Fruit fly (Drosophila melanogaster) whole organism, embryonic: ENCODE measurements around the gene CG32137.

Experiments
- Aef1 ChIP-seq: fragments of 200-800 bp; sonication (Bioruptor generic); IDR thresholded peaks from 3 replicates; pipeline ENCODE4 v1.3.6; 2022; ENCODE audit warnings: missing biosample characterization, missing genetic modification characterization
- Atf-2 ChIP-seq: fragments of 200-800 bp; sonication (Bioruptor generic); optimal IDR thresholded peaks from 2 replicates; lab custom pipeline; 2016; ENCODE audit warnings: missing biosample characterization, missing genetic modification characterization
- Atf3 ChIP-seq: fragments of 200-800 bp; sonication (Bioruptor generic); optimal IDR thresholded peaks from 3 replicates; lab custom pipeline; 2016; ENCODE audit warnings: missing biosample characterization, missing genetic modification characterization
- Blimp-1 ChIP-seq: fragments of 200-800 bp; sonication (Bioruptor generic); optimal IDR thresholded peaks from 3 replicates; lab custom pipeline; 2018; ENCODE audit warnings: missing biosample characterization, missing genetic modification characterization, mild to moderate bottlenecking, moderate library complexity, missing genetic modification reagents
- CG12155 ChIP-seq: fragments of 200-800 bp; sonication (Bioruptor generic); optimal IDR thresholded peaks from 3 replicates; lab custom pipeline; 2016; ENCODE audit warnings: missing biosample characterization, missing genetic modification characterization
- CG1233 ChIP-seq: fragments of 200-800 bp; sonication (Bioruptor generic); optimal IDR thresholded peaks from 4 replicates; lab custom pipeline; 2018; ENCODE audit warnings: missing biosample characterization, mild to moderate bottlenecking, missing genetic modification characterization
- CG12942 ChIP-seq: fragments of 200-800 bp; sonication (Bioruptor generic); optimal IDR thresholded peaks from 3 replicates; lab custom pipeline; 2016; ENCODE audit warnings: missing biosample characterization, missing genetic modification characterization
- CG15269 ChIP-seq: fragments of 200-800 bp; sonication (Bioruptor generic); optimal IDR thresholded peaks from 2 replicates; lab custom pipeline; 2018; ENCODE audit warnings: missing biosample characterization, mild to moderate bottlenecking, missing genetic modification characterization, moderate library complexity
- CG16815 ChIP-seq: fragments of 200-800 bp; sonication (Bioruptor generic); optimal IDR thresholded peaks from 3 replicates; lab custom pipeline; 2017; ENCODE audit warnings: missing biosample characterization, mild to moderate bottlenecking, missing genetic modification characterization
- CG17385 ChIP-seq: fragments of 200-800 bp; sonication (Bioruptor generic); optimal IDR thresholded peaks from 3 replicates; lab custom pipeline; 2018; ENCODE audit warnings: missing biosample characterization, mild to moderate bottlenecking, missing genetic modification characterization
- CG1832 ChIP-seq: fragments of 200-800 bp; sonication (Bioruptor generic); optimal IDR thresholded peaks from 2 replicates; lab custom pipeline; 2017; ENCODE audit warnings: missing biosample characterization, mild to moderate bottlenecking, missing genetic modification characterization, inconsistent platforms
- CG18619 ChIP-seq: fragments of 200-800 bp; sonication (Bioruptor generic); optimal IDR thresholded peaks from 3 replicates; lab custom pipeline; 2017; ENCODE audit warnings: missing biosample characterization, mild to moderate bottlenecking, missing genetic modification characterization
- CG34376 ChIP-seq: fragments of 200-800 bp; sonication (Bioruptor generic); optimal IDR thresholded peaks from 2 replicates; lab custom pipeline; 2018; ENCODE audit warnings: missing biosample characterization, mild to moderate bottlenecking, missing genetic modification characterization
- CG3838 ChIP-seq: fragments of 200-800 bp; sonication (Bioruptor generic); optimal IDR thresholded peaks from 3 replicates; lab custom pipeline; 2016; ENCODE audit warnings: missing biosample characterization, missing genetic modification characterization
- CG4282 ChIP-seq: fragments of 200-800 bp; sonication (Bioruptor generic); optimal IDR thresholded peaks from 2 replicates; lab custom pipeline; 2016; ENCODE audit warnings: missing biosample characterization, missing genetic modification characterization
- CG6654 ChIP-seq: fragments of 200-800 bp; sonication (Bioruptor generic); optimal IDR thresholded peaks from 2 replicates; lab custom pipeline; 2017; ENCODE audit warnings: missing biosample characterization, mild to moderate bottlenecking, missing genetic modification characterization
- CG7987 ChIP-seq: fragments of 200-800 bp; sonication (Bioruptor generic); optimal IDR thresholded peaks from 2 replicates; lab custom pipeline; 2018; ENCODE audit warnings: missing biosample characterization, mild to moderate bottlenecking, missing genetic modification characterization, moderate library complexity
- CG8388 ChIP-seq: fragments of 200-800 bp; sonication (Bioruptor generic); optimal IDR thresholded peaks from 2 replicates; lab custom pipeline; 2019; ENCODE audit warnings: missing biosample characterization, mild to moderate bottlenecking, missing genetic modification characterization, moderate library complexity
- CG8944 ChIP-seq: fragments of 200-800 bp; sonication (Bioruptor generic); optimal IDR thresholded peaks from 3 replicates; lab custom pipeline; 2016; ENCODE audit warnings: missing biosample characterization, missing genetic modification characterization
- CG9437 ChIP-seq: fragments of 200-800 bp; sonication (Bioruptor generic); optimal IDR thresholded peaks from 2 replicates; lab custom pipeline; 2018; ENCODE audit warnings: missing biosample characterization, mild to moderate bottlenecking, missing genetic modification characterization
- D19A ChIP-seq: fragments of 200-800 bp; optimal IDR thresholded peaks from 3 replicates; lab custom pipeline; 2019; ENCODE audit warnings: missing biosample characterization, mild to moderate bottlenecking, missing genetic modification characterization, moderate library complexity
- Dip2 ChIP-seq: fragments of 200-800 bp; sonication (Bioruptor generic); IDR thresholded peaks from 2 replicates; pipeline ENCODE4 v1.3.6; 2022; ENCODE audit warnings: missing biosample characterization, missing genetic modification characterization
- Dip3 ChIP-seq: fragments of 200-800 bp; sonication (Bioruptor generic); optimal IDR thresholded peaks from 3 replicates; lab custom pipeline; 2016; ENCODE audit warnings: missing biosample characterization, missing genetic modification characterization
- Fer1 ChIP-seq: fragments of 200-800 bp; sonication (Bioruptor generic); optimal IDR thresholded peaks from 2 replicates; lab custom pipeline; 2017; ENCODE audit warnings: missing biosample characterization, mild to moderate bottlenecking, missing genetic modification characterization
- Fer3 ChIP-seq: fragments of 200-800 bp; sonication (Bioruptor generic); optimal IDR thresholded peaks from 2 replicates; lab custom pipeline; 2018; ENCODE audit warnings: missing biosample characterization, mild to moderate bottlenecking, missing genetic modification characterization, moderate library complexity
- GATAe ChIP-seq: fragments of 200-800 bp; sonication (Bioruptor generic); conservative IDR thresholded peaks from 2 replicates; pipeline ENCODE4 v1.3.6; 2022; ENCODE audit warnings: missing biosample characterization, missing genetic modification characterization
- HLH3B ChIP-seq: fragments of 200-800 bp; sonication (Bioruptor generic); IDR thresholded peaks from 2 replicates; pipeline ENCODE4 v1.3.6; 2022; ENCODE audit warnings: missing biosample characterization, missing genetic modification characterization
- Hand ChIP-seq: fragments of 200-800 bp; sonication (Bioruptor generic); optimal IDR thresholded peaks from 2 replicates; lab custom pipeline; 2017; ENCODE audit warnings: mild to moderate bottlenecking, missing biosample characterization, missing genetic modification reagents, missing genetic modification characterization
- NFAT ChIP-seq: fragments of 200-800 bp; sonication (Bioruptor generic); IDR thresholded peaks from 2 replicates; pipeline ENCODE4 v1.3.6; 2022; ENCODE audit warnings: missing biosample characterization, missing genetic modification characterization
- Nf-YC ChIP-seq: fragments of 200-800 bp; optimal IDR thresholded peaks from 3 replicates; lab custom pipeline; 2019; ENCODE audit warnings: missing biosample characterization, mild to moderate bottlenecking, missing genetic modification characterization, moderate library complexity
- Sox102F ChIP-seq: fragments of 200-800 bp; sonication (Bioruptor generic); optimal IDR thresholded peaks from 2 replicates; lab custom pipeline; 2018; ENCODE audit warnings: missing biosample characterization, mild to moderate bottlenecking, missing genetic modification characterization, moderate library complexity
- TFAM ChIP-seq: fragments of 200-800 bp; sonication (Bioruptor generic); optimal IDR thresholded peaks from 2 replicates; lab custom pipeline; 2017; ENCODE audit warnings: missing biosample characterization, missing genetic modification characterization, inconsistent platforms
- Tbp ChIP-seq: fragments of >200 bp; optimal IDR thresholded peaks from 2 replicates; lab custom pipeline; 2018; ENCODE audit warnings: missing biosample characterization, missing genetic modification characterization
- ac ChIP-seq: fragments of 200-800 bp; sonication (Bioruptor generic); optimal IDR thresholded peaks from 3 replicates; lab custom pipeline; 2017; ENCODE audit warnings: missing biosample characterization, mild to moderate bottlenecking, missing genetic modification characterization
- aop ChIP-seq: fragments of 200-800 bp; sonication (Bioruptor generic); IDR thresholded peaks from 2 replicates; pipeline ENCODE4 v1.3.6; 2022; ENCODE audit warnings: missing biosample characterization, missing genetic modification characterization
- ara ChIP-seq: fragments of 200-800 bp; sonication (Bioruptor generic); IDR thresholded peaks from 2 replicates; pipeline ENCODE4 v1.3.6; 2022; ENCODE audit warnings: missing biosample characterization, missing genetic modification characterization
- ato ChIP-seq: fragments of 200-800 bp; sonication (Bioruptor generic); IDR thresholded peaks from 2 replicates; pipeline ENCODE4 v1.3.6; 2022; ENCODE audit warnings: missing biosample characterization, missing genetic modification characterization; ENCODE audit not compliant: partially characterized antibody
- cato ChIP-seq: fragments of 200-800 bp; sonication (Bioruptor generic); optimal IDR thresholded peaks from 2 replicates; lab custom pipeline; 2016; ENCODE audit warnings: missing biosample characterization, missing genetic modification characterization, borderline replicate concordance
- danr ChIP-seq: fragments of 200-800 bp; sonication (Bioruptor generic); IDR thresholded peaks from 2 replicates; pipeline ENCODE4 v1.3.6; 2022; ENCODE audit warnings: missing biosample characterization, missing genetic modification characterization
- disco-r ChIP-seq: fragments of 200-800 bp; sonication (Bioruptor generic); optimal IDR thresholded peaks from 2 replicates; lab custom pipeline; 2016; ENCODE audit warnings: missing biosample characterization, missing genetic modification characterization
- dmrt11E ChIP-seq: fragments of 200-800 bp; sonication (Bioruptor generic); optimal IDR thresholded peaks from 3 replicates; lab custom pipeline; 2018; ENCODE audit warnings: missing biosample characterization, mild to moderate bottlenecking, missing genetic modification characterization, moderate library complexity
- fu2 ChIP-seq: fragments of 200-800 bp; sonication (Bioruptor generic); optimal IDR thresholded peaks from 2 replicates; lab custom pipeline; 2016; ENCODE audit warnings: missing biosample characterization, missing genetic modification characterization
- gt ChIP-seq: fragments of 200-800 bp; sonication (Bioruptor generic); IDR thresholded peaks from 2 replicates; pipeline ENCODE4 v1.3.6; 2022; ENCODE audit warnings: missing biosample characterization, missing genetic modification characterization
- h ChIP-seq: fragments of >200 bp; optimal IDR thresholded peaks from 2 replicates; lab custom pipeline; 2017
- maf-S ChIP-seq: fragments of 200-800 bp; sonication (Bioruptor generic); optimal IDR thresholded peaks from 2 replicates; lab custom pipeline; 2016; ENCODE audit warnings: missing biosample characterization, missing genetic modification characterization
- nerfin-1 ChIP-seq: fragments of 200-800 bp; sonication (Bioruptor generic); optimal IDR thresholded peaks from 3 replicates; lab custom pipeline; 2019; ENCODE audit warnings: missing biosample characterization, mild to moderate bottlenecking, missing genetic modification characterization, moderate library complexity
- slbo ChIP-seq: fragments of 200-800 bp; sonication (Bioruptor generic); IDR thresholded peaks from 2 replicates; pipeline ENCODE4 v1.3.6; 2022; ENCODE audit warnings: missing biosample characterization, missing genetic modification characterization
- so ChIP-seq: fragments of 200-800 bp; sonication (Bioruptor generic); IDR thresholded peaks from 3 replicates; pipeline ENCODE4 v1.3.6; 2022; ENCODE audit warnings: missing biosample characterization, missing genetic modification characterization
- unc-4 ChIP-seq: fragments of 200-800 bp; sonication (Bioruptor generic); IDR thresholded peaks from 2 replicates; pipeline ENCODE4 v1.3.6; 2022; ENCODE audit warnings: missing biosample characterization, missing genetic modification characterization; ENCODE audit not compliant: partially characterized antibody

CG32137 gene

dm6 chr3L:13919794-13920631 lies 19.0 kb upstream of the CG32137 start (continued):
- peak; percentile 92 for TF ChIP-seq D19A (tag; lab: Kevin White, UChicago)
- no peak for TF ChIP-seq h (lab: Kevin White, UChicago)
- TF ChIP-seq unc-4 (GFP tag; lab: Robert Waterston, UW), result peak; percentile 46
- peak; percentile 82 for TF ChIP-seq CG34376
- TF ChIP-seq Blimp-1, result peak; percentile 87
- peak; percentile 92 for TF ChIP-seq CG16815 (GFP tag; lab: Kevin White, UChicago)
- peak; percentile 79 for TF ChIP-seq Dip3 (GFP tag; lab: Kevin White, UChicago)
- peak; percentile 88 for TF ChIP-seq fu2 (GFP tag; lab: Kevin White, UChicago)
- TF ChIP-seq CG1832 (GFP tag; lab: Kevin White, UChicago), result no peak
- peak; percentile 54; the same call in 1 of the 2 replicates for TF ChIP-seq gt (GFP tag; lab: Robert Waterston, UW)
- peak; percentile 64 for TF ChIP-seq ac
- TF ChIP-seq CG4282, result peak; percentile 48
- peak; percentile 82 for TF ChIP-seq HLH3B (GFP tag; lab: Robert Waterston, UW)
- peak; percentile 56; the same call in 1 of the 2 replicates for TF ChIP-seq ara (GFP tag; lab: Robert Waterston, UW)
- TF ChIP-seq danr, result peak; percentile 68; the same call in 1 of the 2 replicates
- peak; percentile 91 for TF ChIP-seq slbo (GFP tag; lab: Robert Waterston, UW)
- TF ChIP-seq CG15269 (tag; lab: Kevin White, UChicago), result peak; percentile 90
- TF ChIP-seq Tbp, result no peak
- peak; percentile 15; the same call in 1 of the 2 replicates for TF ChIP-seq Dip2 (GFP tag; lab: Robert Waterston, UW)
- TF ChIP-seq Nf-YC (tag; lab: Kevin White, UChicago), result peak; percentile 81
- TF ChIP-seq Fer3 (tag; lab: Kevin White, UChicago), result peak; percentile 88
- TF ChIP-seq CG8388, result peak; percentile 89
- peak; percentile 56 for TF ChIP-seq TFAM (GFP tag; lab: Kevin White, UChicago)
- TF ChIP-seq CG1233 (GFP tag; lab: Kevin White, UChicago), result peak; percentile 93
- peak; percentile 92 for TF ChIP-seq Fer1 (GFP tag; lab: Kevin White, UChicago)
- peak; percentile 91 for TF ChIP-seq CG9437 (GFP tag; lab: Kevin White, UChicago)
- peak; percentile 87 for TF ChIP-seq CG17385 (GFP tag; lab: Kevin White, UChicago)
- TF ChIP-seq Atf3 (GFP tag; lab: Kevin White, UChicago), result peak; percentile 81
- peak; percentile 86 for TF ChIP-seq CG3838
- TF ChIP-seq CG6654, result peak; percentile 78
- peak; percentile 89 for TF ChIP-seq nerfin-1 (tag; lab: Kevin White, UChicago)
- peak; percentile 85 for TF ChIP-seq maf-S
- peak; percentile 73; the same call in 1 of the 2 replicates for TF ChIP-seq NFAT
- TF ChIP-seq ato, result peak; percentile 35; the same call in 1 of the 2 replicates
- TF ChIP-seq Aef1 (GFP tag; lab: Robert Waterston, UW), result peak; percentile 78
- peak; percentile 94 for TF ChIP-seq CG18619 (GFP tag; lab: Kevin White, UChicago)
- TF ChIP-seq CG7987 (GFP tag; lab: Kevin White, UChicago), result peak; percentile 42
- TF ChIP-seq CG12942 (GFP tag; lab: Kevin White, UChicago), result peak; percentile 69
- TF ChIP-seq Atf-2, result peak; percentile 92
- TF ChIP-seq Sox102F, result peak; percentile 92
- TF ChIP-seq Hand (GFP tag; lab: Kevin White, UChicago), result peak; percentile 87
- TF ChIP-seq CG12155 (GFP tag; lab: Kevin White, UChicago), result peak; percentile 89
- peak; percentile 77 for TF ChIP-seq cato (GFP tag; lab: Kevin White, UChicago)
- TF ChIP-seq aop (GFP tag; lab: Robert Waterston, UW), result no peak
- peak; percentile 94 for TF ChIP-seq dmrt11E
- TF ChIP-seq GATAe (GFP tag; lab: Robert Waterston, UW), result peak; percentile 48; the same call in 1 of the 2 replicates
- TF ChIP-seq so (GFP tag; lab: Robert Waterston, UW), result no peak; the same call in 2 of the 3 replicates
- TF ChIP-seq disco-r (GFP tag; lab: Kevin White, UChicago), result peak; percentile 72
- peak; percentile 87 for TF ChIP-seq CG8944
